Worm (Caenorhabditis elegans): ENCODE results near the gene H03G16.1.

H03G16.1 gene

ce11 chrX:15057900-15058299, 4.2 kb downstream of the H03G16.1 start:
- TF ChIP-seq fax-1 (tag; optimal IDR thresholded peaks at IDR 0.05) (no peak), lim-6 (tag; optimal IDR thresholded peaks at IDR 0.05) (no peak), ceh-48 (tag; optimal IDR thresholded peaks at IDR 0.05) (no peak), nfya-1 (tag; optimal IDR thresholded peaks at IDR 0.05) (no peak), ceh-14 (tag; optimal IDR thresholded peaks at IDR 0.05) (no peak), ref-2 (tag; optimal IDR thresholded peaks at IDR 0.05) (no peak), K09A11.1 (tag; optimal IDR thresholded peaks at IDR 0.05; ENCODE audit: insufficient read depth) (no peak)

- TF ChIP-seq ceh-24 (tag; optimal IDR thresholded peaks at IDR 0.05) (no peak), lim-6 (tag; optimal IDR thresholded peaks at IDR 0.05) (no peak), fax-1 (tag; optimal IDR thresholded peaks at IDR 0.05) (no peak), ztf-16 (tag; optimal IDR thresholded peaks at IDR 0.05) (no peak), pros-1 (tag; optimal IDR thresholded peaks at IDR 0.05) (no peak), che-1 (tag; optimal IDR thresholded peaks at IDR 0.05) (no peak), Y22D7AL.16 (tag; optimal IDR thresholded peaks at IDR 0.05) (no peak), syd-9 (tag; optimal IDR thresholded peaks at IDR 0.05) (no peak), K09A11.1 (tag; optimal IDR thresholded peaks at IDR 0.05; ENCODE audit: insufficient read depth) (no peak), nfya-1 (tag; optimal IDR thresholded peaks at IDR 0.05) (no peak)
These were observed 6.6 kb downstream of the H03G16.1 start, which contains the start of gene fbxa-96 for ce11 chrX:15060303-15060702. Gene fbxa-96, minus strand, starts transcription at chrX:15060403.

ce11 chrX:15069242-15069641, 15.6 kb downstream of the H03G16.1 start, which contains the start of gene mam-6:
Gene mam-6, minus strand, starts transcription at chrX:15069342.
- no peak for TF ChIP-seq sdc-2 (tag; optimal IDR thresholded peaks at IDR 0.05)
- no peak for TF ChIP-seq F13H6.1 (tag; optimal IDR thresholded peaks at IDR 0.05)
- no peak for TF ChIP-seq ttx-3 (tag; optimal IDR thresholded peaks at IDR 0.05)
- no peak for TF ChIP-seq gmeb-2 (tag; optimal IDR thresholded peaks at IDR 0.05)
- TF ChIP-seq ceh-45 (GFP tag; IDR thresholded peaks at IDR 0.05), result no peak
- TF ChIP-seq C08G9.2 (tag; optimal IDR thresholded peaks at IDR 0.05), result no peak
- no peak for TF ChIP-seq K09A11.1 (tag; optimal IDR thresholded peaks at IDR 0.05; ENCODE audit: insufficient read depth)
- TF ChIP-seq ceh-18 (tag; optimal IDR thresholded peaks at IDR 0.05), result no peak
- TF ChIP-seq ceh-30 (tag; optimal IDR thresholded peaks at IDR 0.05), result no peak
- TF ChIP-seq ceh-22 (tag; optimal IDR thresholded peaks at IDR 0.05), result no peak

ce11 chrX:15070137-15070536, 16.5 kb downstream of the H03G16.1 start:
- no peak for TF ChIP-seq hlh-8 (tag; optimal IDR thresholded peaks at IDR 0.05)
- no peak for TF ChIP-seq ref-2 (tag; optimal IDR thresholded peaks at IDR 0.05)
- no peak for TF ChIP-seq odd-2 (tag; optimal IDR thresholded peaks at IDR 0.05)
- no peak for TF ChIP-seq ceh-6 (GFP tag; optimal IDR thresholded peaks at IDR 0.05)
- TF ChIP-seq hlh-15 (tag; optimal IDR thresholded peaks at IDR 0.05), result no peak
- no peak for TF ChIP-seq unc-42 (tag; optimal IDR thresholded peaks at IDR 0.05)
- TF ChIP-seq unc-86 (tag; optimal IDR thresholded peaks at IDR 0.05), result no peak
- no peak for TF ChIP-seq unc-3 (GFP tag; conservative IDR thresholded peaks at IDR 0.05)
- no peak for TF ChIP-seq unc-3 (tag; optimal IDR thresholded peaks at IDR 0.05)

- TF ChIP-seq K02D7.2 (tag; optimal IDR thresholded peaks at IDR 0.05) (no peak), nfya-1 (tag; optimal IDR thresholded peaks at IDR 0.05) (no peak), pag-3 (tag; optimal IDR thresholded peaks at IDR 0.05; ENCODE audit: borderline replicate concordance) (no peak), nhr-232 (tag; optimal IDR thresholded peaks at IDR 0.05) (no peak)
These were observed 19.2 kb downstream of the H03G16.1 start for ce11 chrX:15072877-15073276.

ce11 chrX:15073479-15073878, 19.8 kb downstream of the H03G16.1 start:
- TF ChIP-seq pat-9 (tag; optimal IDR thresholded peaks at IDR 0.05) (no peak), dmd-4 (tag; optimal IDR thresholded peaks at IDR 0.05; ENCODE audit: borderline replicate concordance) (no peak), K02D7.2 (tag; optimal IDR thresholded peaks at IDR 0.05) (no peak), T23F11.4 (GFP tag; optimal IDR thresholded peaks at IDR 0.05) (no peak), ztf-16 (tag; optimal IDR thresholded peaks at IDR 0.05) (no peak), rnt-1 (tag; optimal IDR thresholded peaks at IDR 0.05) (no peak), che-1 (tag; optimal IDR thresholded peaks at IDR 0.05) (no peak), ref-2 (tag; optimal IDR thresholded peaks at IDR 0.05) (no peak), gmeb-2 (tag; optimal IDR thresholded peaks at IDR 0.05) (no peak), pha-2 (tag; optimal IDR thresholded peaks at IDR 0.05) (no peak), hlh-13 (GFP tag; optimal IDR thresholded peaks at IDR 0.05) (no peak), syd-9 (tag; optimal IDR thresholded peaks at IDR 0.05) (no peak)

All from whole organism, late embryonic.